Worm (Caenorhabditis elegans): ENCODE results near the gene T15H9.4.

T15H9.4 gene

ce11 chrII:9611347-9611923 lies at the start of gene T15H9.4, which contains the start of gene T15H9.5:
Gene T15H9.4, plus strand, starts transcription at chrII:9611873.
Gene T15H9.5, minus strand, starts transcription at chrII:9611447.
- no peak for TF ChIP-seq unc-62 (GFP tag; optimal IDR thresholded peaks at IDR 0.05)

- TF ChIP-seq unc-62 (GFP tag; optimal IDR thresholded peaks at IDR 0.05), result no peak
Measured at ce11 chrII:9566045-9566444, 45.6 kb upstream of the T15H9.4 start.

DNA sequence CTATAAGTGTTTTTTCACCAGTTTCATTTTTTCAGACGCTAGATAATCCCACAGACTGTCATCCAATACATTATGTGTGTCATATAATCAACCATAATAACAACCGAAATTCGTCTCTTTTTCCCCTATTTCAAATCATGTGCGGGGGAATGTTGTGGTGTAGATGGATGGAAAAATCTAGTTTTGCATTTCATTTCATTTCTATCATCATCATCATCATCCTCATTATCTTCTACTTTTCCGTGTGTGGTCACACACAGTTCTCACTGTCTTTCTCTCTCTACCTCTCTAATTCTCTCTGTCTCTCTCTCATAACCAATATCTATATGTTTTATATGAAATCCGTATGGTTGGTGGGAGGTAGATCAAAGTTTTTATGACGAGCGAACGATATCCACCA lies 38.3 kb upstream of the T15H9.4 start:
- no peak for TF ChIP-seq unc-62 (GFP tag; optimal IDR thresholded peaks at IDR 0.05)

ce11 chrII:9574406-9574805 lies 37.3 kb upstream of the T15H9.4 start:
- TF ChIP-seq unc-62 (GFP tag; optimal IDR thresholded peaks at IDR 0.05), result no peak

ce11 chrII:9575670-9576069 lies 36.0 kb upstream of the T15H9.4 start, which contains the start of gene exc-7:
Gene exc-7, plus strand, starts transcription at chrII:9575970.
- TF ChIP-seq unc-62 (GFP tag; optimal IDR thresholded peaks at IDR 0.05), result no peak

ce11 chrII:9576707-9577106 lies 35.0 kb upstream of the T15H9.4 start:
- no peak for TF ChIP-seq unc-62 (GFP tag; optimal IDR thresholded peaks at IDR 0.05)

DNA sequence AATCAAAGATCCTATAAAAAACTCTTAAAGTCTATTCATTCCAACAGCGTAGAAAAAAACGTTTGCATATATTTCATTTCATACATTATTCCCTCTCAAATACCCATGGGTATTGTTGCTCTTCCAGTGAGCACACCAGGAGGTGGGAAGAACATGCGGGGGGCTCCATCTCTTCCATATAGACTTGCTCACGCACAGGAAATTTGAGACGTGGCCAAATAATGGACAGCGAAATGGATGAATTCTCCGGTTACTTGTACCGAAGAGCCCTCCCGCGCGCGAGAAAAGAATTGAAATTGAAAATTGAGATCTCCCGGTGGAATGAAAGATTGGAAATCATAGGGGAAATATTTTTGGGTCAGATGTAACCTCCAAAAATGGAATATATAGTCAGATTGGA lies 34.0 kb upstream of the T15H9.4 start:
- no peak for TF ChIP-seq unc-62 (GFP tag; optimal IDR thresholded peaks at IDR 0.05)

DNA sequence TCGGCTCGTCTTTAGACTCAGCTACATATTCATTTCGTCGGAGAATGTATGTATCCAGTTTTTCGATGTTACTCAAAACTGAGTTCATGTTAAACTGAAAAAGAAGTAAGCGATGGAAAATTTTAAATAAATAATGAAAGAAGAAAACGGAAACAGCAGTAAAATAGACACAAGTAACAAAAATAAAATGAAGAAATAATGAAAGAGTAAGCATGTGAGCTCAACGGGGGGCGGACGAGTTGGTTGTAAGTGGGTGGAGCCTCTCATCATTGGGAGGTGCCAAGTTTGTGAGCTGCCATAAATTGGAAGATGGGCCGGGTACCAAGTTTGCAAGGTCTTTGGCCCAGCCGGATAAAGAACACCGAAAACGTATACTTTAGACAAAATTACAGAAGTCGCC lies 28.2 kb upstream of the T15H9.4 start, which contains the start of gene wee-1.1:
Gene wee-1.1, minus strand, starts transcription at position 101 of the 400 bp plus-strand sequence.
- no peak for TF ChIP-seq unc-62 (GFP tag; optimal IDR thresholded peaks at IDR 0.05)

DNA sequence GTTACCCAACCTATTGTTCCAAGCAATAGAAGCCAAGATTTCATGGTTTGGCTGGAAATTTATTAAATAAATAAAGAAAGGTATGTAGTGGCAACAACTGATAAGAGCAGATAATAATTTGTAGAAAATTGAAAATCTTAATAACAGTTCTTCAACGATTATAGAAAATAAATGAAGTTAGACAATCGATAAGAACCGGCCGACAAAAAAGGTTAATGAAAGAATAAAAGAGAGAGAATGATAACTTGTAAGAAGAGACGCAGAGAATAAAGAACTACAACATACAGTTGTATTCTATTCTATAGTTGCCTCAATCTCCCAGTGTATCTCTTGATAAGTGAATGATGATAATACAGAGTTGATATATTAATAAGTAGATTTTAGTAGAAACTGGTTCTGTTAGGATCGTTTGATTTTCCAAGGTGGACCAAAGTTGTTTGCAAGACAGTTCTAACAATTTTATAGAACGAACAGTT lies 24.9 kb upstream of the T15H9.4 start, which contains the start of gene ugt-58:
Gene ugt-58, minus strand, starts transcription at position 51 of the 476 bp plus-strand sequence.
- no peak for TF ChIP-seq unc-62 (GFP tag; optimal IDR thresholded peaks at IDR 0.05)

- no peak for TF ChIP-seq unc-62 (GFP tag; optimal IDR thresholded peaks at IDR 0.05)
Measured at ce11 chrII:9589667-9590066, 22.0 kb upstream of the T15H9.4 start, which contains the start of gene eral-1. Gene eral-1, minus strand, starts transcription at chrII:9589767.

- no peak for TF ChIP-seq unc-62 (GFP tag; optimal IDR thresholded peaks at IDR 0.05)
Measured at ce11 chrII:9591071-9591470, 20.6 kb upstream of the T15H9.4 start, which contains the start of the genes E02H1.1 and tag-124. Gene E02H1.1, minus strand, starts transcription at chrII:9591164. Gene tag-124, plus strand, starts transcription at chrII:9591292.

DNA sequence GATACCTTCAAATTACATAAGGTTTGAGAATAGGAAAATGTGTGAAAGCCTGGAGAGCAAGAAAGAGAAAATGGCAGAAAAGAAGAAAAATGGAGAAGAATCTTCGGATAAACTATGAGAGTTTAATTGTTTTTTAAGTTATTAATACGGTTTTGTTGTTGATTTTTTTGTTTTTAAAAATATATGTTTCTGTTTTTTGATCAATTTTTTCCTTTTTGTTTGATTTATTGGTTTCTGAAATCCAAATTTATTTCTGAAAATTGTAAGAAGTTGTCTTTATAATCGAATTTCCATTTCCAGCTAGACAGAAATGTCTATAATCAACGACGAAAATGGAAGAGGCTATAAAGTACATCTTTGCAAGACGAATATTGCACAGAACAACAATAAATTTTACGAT lies 18.9 kb upstream of the T15H9.4 start, which contains the start of gene parp-2:
Gene parp-2, plus strand, starts transcription at position 301 of the 400 bp plus-strand sequence.
- TF ChIP-seq unc-62 (GFP tag; optimal IDR thresholded peaks at IDR 0.05), result no peak

DNA sequence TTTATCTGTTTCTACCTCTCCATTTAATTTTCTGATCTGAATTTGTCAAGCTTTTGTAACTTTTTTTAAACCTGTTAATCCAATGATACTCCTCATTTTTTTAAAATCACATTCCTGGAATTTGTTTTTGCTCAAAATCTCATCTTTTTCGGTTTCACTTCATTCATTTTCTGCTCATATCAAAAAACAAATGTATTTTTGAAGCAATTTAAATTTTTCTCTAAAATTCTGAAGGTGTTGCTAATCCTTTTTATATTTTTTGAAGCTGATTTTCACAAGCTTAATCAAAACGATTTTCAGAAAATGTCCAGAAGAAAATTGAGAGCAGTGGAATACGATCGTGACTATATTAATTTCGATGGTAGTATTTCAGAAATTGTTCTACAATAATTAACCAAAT lies 16.7 kb upstream of the T15H9.4 start, which contains the start of gene E02H1.5:
Gene E02H1.5, plus strand, starts transcription at position 301 of the 400 bp plus-strand sequence.
- no peak for TF ChIP-seq unc-62 (GFP tag; optimal IDR thresholded peaks at IDR 0.05)

ce11 chrII:9596401-9596800 lies 15.3 kb upstream of the T15H9.4 start, which contains the start of gene E02H1.6:
Gene E02H1.6, plus strand, starts transcription at chrII:9596701.
- no peak for TF ChIP-seq unc-62 (GFP tag; optimal IDR thresholded peaks at IDR 0.05)

- TF ChIP-seq unc-62 (GFP tag; optimal IDR thresholded peaks at IDR 0.05), result no peak
Measured at ce11 chrII:9597516-9598047, 14.1 kb upstream of the T15H9.4 start, which contains the start of gene mrpl-53. Gene mrpl-53, plus strand, starts transcription at chrII:9597622.

ce11 chrII:9600022-9600722 lies 11.5 kb upstream of the T15H9.4 start:
- no peak for TF ChIP-seq unc-62 (GFP tag; optimal IDR thresholded peaks at IDR 0.05)

Measured in whole organism, dauer.